Worm (Caenorhabditis elegans) whole organism, young adult: ENCODE measurements around the gene cyp-23A1.

ENCODE experiments used
- B0336.3 ChIP-seq: fragments of 200-800 bp; sonication (Bioruptor generic); IDR thresholded peaks from 2 replicates; pipeline ENCODE4 v1.3.6; 2022; ENCODE audit warnings: missing genetic modification characterization, missing compliant biosample characterization
- C06A6.2 ChIP-seq: fragments of 200-800 bp; sonication (Bioruptor generic); conservative IDR thresholded peaks from 2 replicates; pipeline ENCODE4 v1.3.6; 2022; ENCODE audit warnings: missing genetic modification characterization, missing compliant biosample characterization
- F33H1.4 ChIP-seq: fragments of 200-800 bp; sonication (Bioruptor generic); IDR thresholded peaks from 2 replicates; pipeline ENCODE4 v1.3.6; 2022; ENCODE audit warnings: missing genetic modification reagents, missing genetic modification characterization, missing compliant biosample characterization
- F49E8.2 ChIP-seq: sonication (generic microtip); optimal IDR thresholded peaks from 3 replicates; lab custom pipeline; 2017; ENCODE audit warnings: missing genetic modification characterization, mild to moderate bottlenecking, missing compliant biosample characterization, antibody characterized with exemption, moderate library complexity; ENCODE audit not compliant: insufficient read depth
- Y79H2A.3 ChIP-seq: fragments of 200-800 bp; sonication (Bioruptor generic); conservative IDR thresholded peaks from 2 replicates; pipeline ENCODE4 v1.3.6; 2022; ENCODE audit warnings: missing genetic modification reagents, missing genetic modification characterization, missing compliant biosample characterization
- akir-1 ChIP-seq: fragments of 200-800 bp; sonication (Bioruptor generic); optimal IDR thresholded peaks from 2 replicates; lab custom pipeline; 2018; ENCODE audit warnings: mild to moderate bottlenecking, missing genetic modification characterization, moderate library complexity, missing compliant biosample characterization
- ama-1 ChIP-seq, 3 experiments: fragments of 150-350 bp in 1 of 3; sonication (generic microtip) in 2 of 3; optimal IDR thresholded peaks; 2 replicates each; lab custom pipeline; 2014 to 2018; ENCODE audit warnings: missing biosample characterization in 2 of 3, missing genetic modification characterization in 2 of 3, missing genetic modification reagents in 2 of 3
- atf-7 ChIP-seq: sonication (generic microtip); optimal IDR thresholded peaks from 2 replicates; lab custom pipeline; 2017; ENCODE audit warnings: mild to moderate bottlenecking, missing genetic modification characterization, missing compliant biosample characterization
- ccch-3 ChIP-seq: fragments of 200-800 bp; sonication (Bioruptor generic); optimal IDR thresholded peaks from 2 replicates; lab custom pipeline; 2018; ENCODE audit warnings: mild to moderate bottlenecking, missing genetic modification characterization, missing compliant biosample characterization
- cebp-2 ChIP-seq: fragments of 200-800 bp; sonication (Bioruptor generic); IDR thresholded peaks from 2 replicates; pipeline ENCODE4 v1.3.6; 2022; ENCODE audit warnings: missing genetic modification characterization, missing compliant biosample characterization
- ceh-79 ChIP-seq: sonication (generic microtip); optimal IDR thresholded peaks from 2 replicates; lab custom pipeline; 2017; ENCODE audit warnings: mild to moderate bottlenecking, missing genetic modification characterization, missing compliant biosample characterization
- ceh-91 ChIP-seq: fragments of 200-800 bp; sonication (Bioruptor generic); IDR thresholded peaks from 2 replicates; pipeline ENCODE4 v1.3.6; 2022; ENCODE audit warnings: missing genetic modification reagents, missing genetic modification characterization, missing compliant biosample characterization
- die-1 ChIP-seq: sonication (generic microtip); optimal IDR thresholded peaks from 2 replicates; lab custom pipeline; 2016; ENCODE audit warnings: missing genotype, mild to moderate bottlenecking, missing genetic modification characterization, missing compliant biosample characterization
- dox-1 ChIP-seq: fragments of 200-800 bp; sonication (Bioruptor generic); IDR thresholded peaks from 2 replicates; pipeline ENCODE4 v1.3.6; 2022; ENCODE audit warnings: missing genetic modification reagents, missing genetic modification characterization, missing compliant biosample characterization
- dpl-1 ChIP-seq: fragments of 150-350 bp; optimal IDR thresholded peaks from 2 replicates; lab custom pipeline; 2014; ENCODE audit warnings: missing biosample characterization, missing genetic modification reagents, missing genetic modification characterization
- efl-1 ChIP-seq: fragments of 150-350 bp; optimal IDR thresholded peaks from 2 replicates; lab custom pipeline; 2014; ENCODE audit warnings: missing biosample characterization, missing genetic modification reagents, missing genetic modification characterization
- egrh-3 ChIP-seq: fragments of 200-800 bp; sonication (Bioruptor generic); IDR thresholded peaks from 2 replicates; pipeline ENCODE4 v1.3.6; 2022; ENCODE audit warnings: missing genetic modification reagents, missing genetic modification characterization, missing compliant biosample characterization
- ekl-4 ChIP-seq: fragments of 200-800 bp; sonication (Bioruptor generic); IDR thresholded peaks from 2 replicates; pipeline ENCODE4 v1.3.6; 2022; ENCODE audit warnings: missing genetic modification reagents, missing genetic modification characterization, missing compliant biosample characterization
- fkh-3 ChIP-seq: sonication (generic microtip); optimal IDR thresholded peaks from 2 replicates; lab custom pipeline; 2016; ENCODE audit warnings: mild to moderate bottlenecking, missing genetic modification characterization, missing compliant biosample characterization
- hlh-26 ChIP-seq: fragments of 200-800 bp; sonication (Bioruptor generic); conservative IDR thresholded peaks from 2 replicates; pipeline ENCODE4 v1.3.6; 2022; ENCODE audit warnings: missing genetic modification reagents, missing genetic modification characterization, missing compliant biosample characterization
- hmg-20 ChIP-seq: fragments of 200-800 bp; sonication (Bioruptor generic); IDR thresholded peaks from 2 replicates; pipeline ENCODE4 v1.3.6; 2022; ENCODE audit warnings: missing genetic modification reagents, missing genetic modification characterization, missing compliant biosample characterization
- hsf-1 ChIP-seq: fragments of 200-800 bp; sonication (Bioruptor generic); IDR thresholded peaks from 2 replicates; pipeline ENCODE4 v1.3.6; 2022; ENCODE audit warnings: missing genetic modification reagents, missing genetic modification characterization, missing compliant biosample characterization
- lag-1 ChIP-seq: fragments of 200-800 bp; sonication (Bioruptor generic); IDR thresholded peaks from 2 replicates; pipeline ENCODE4 v1.3.6; 2022; ENCODE audit warnings: missing genetic modification reagents, missing genetic modification characterization, missing compliant biosample characterization
- let-607 ChIP-seq, 2 experiments: fragments of 200-800 bp in 1 of 2; sonication (Bioruptor generic) in 1 of 2; sonication (generic microtip) in 1 of 2; optimal IDR thresholded peaks; 2 replicates each; lab custom pipeline; 2016 to 2018; ENCODE audit warnings: mild to moderate bottlenecking in 2 of 2, missing compliant biosample characterization in 2 of 2, missing genetic modification characterization in 2 of 2, moderate library complexity in 2 of 2, missing genotype in 1 of 2
- lin-26 ChIP-seq: fragments of 200-800 bp; sonication (Bioruptor generic); IDR thresholded peaks from 2 replicates; pipeline ENCODE4 v1.3.6; 2022; ENCODE audit warnings: missing genetic modification reagents, missing genetic modification characterization, missing compliant biosample characterization
- lin-40 ChIP-seq: sonication (generic microtip); optimal IDR thresholded peaks from 2 replicates; lab custom pipeline; 2016; ENCODE audit warnings: missing genetic modification characterization, mild to moderate bottlenecking, missing compliant biosample characterization, missing genotype, missing genetic modification reagents
- lsl-1 ChIP-seq: fragments of 200-800 bp; sonication (Bioruptor generic); optimal IDR thresholded peaks from 2 replicates; lab custom pipeline; 2018; ENCODE audit warnings: mild to moderate bottlenecking, missing genetic modification characterization, moderate library complexity, missing compliant biosample characterization
- lsy-27 ChIP-seq: sonication (generic microtip); optimal IDR thresholded peaks from 2 replicates; lab custom pipeline; 2017; ENCODE audit warnings: missing genetic modification characterization, mild to moderate bottlenecking, missing compliant biosample characterization, antibody characterized with exemption, missing genotype, borderline replicate concordance; ENCODE audit not compliant: insufficient read depth
- madf-6 ChIP-seq: fragments of 200-800 bp; sonication (Bioruptor generic); IDR thresholded peaks from 2 replicates; pipeline ENCODE4 v1.3.6; 2022; ENCODE audit warnings: missing genetic modification reagents, missing genetic modification characterization, missing compliant biosample characterization
- madf-8 ChIP-seq: fragments of 200-800 bp; sonication (Bioruptor generic); conservative IDR thresholded peaks from 2 replicates; pipeline ENCODE4 v1.3.6; 2022; ENCODE audit warnings: missing genetic modification reagents, missing genetic modification characterization, missing compliant biosample characterization
- mcd-1 ChIP-seq: fragments of 200-800 bp; sonication (Bioruptor generic); IDR thresholded peaks from 2 replicates; pipeline ENCODE4 v1.3.6; 2022; ENCODE audit warnings: missing genetic modification reagents, missing genetic modification characterization, missing compliant biosample characterization
- mxl-1 ChIP-seq: sonication (generic microtip); optimal IDR thresholded peaks from 2 replicates; lab custom pipeline; 2016; ENCODE audit warnings: missing genetic modification characterization, missing compliant biosample characterization
- nfyb-1 ChIP-seq: fragments of 200-800 bp; sonication (Bioruptor generic); IDR thresholded peaks from 2 replicates; pipeline ENCODE4 v1.3.6; 2022; ENCODE audit warnings: missing genetic modification reagents, missing genetic modification characterization, missing compliant biosample characterization
- nhr-120 ChIP-seq: fragments of 200-800 bp; sonication (Bioruptor generic); IDR thresholded peaks from 2 replicates; pipeline ENCODE4 v1.3.6; 2022; ENCODE audit warnings: missing genetic modification characterization, missing compliant biosample characterization
- rpc-1 ChIP-seq, 2 experiments: fragments of 150-350 bp in 1 of 2; sonication (generic microtip) in 1 of 2; optimal IDR thresholded peaks; 2 replicates each; lab custom pipeline; 2014 to 2018; ENCODE audit warnings: missing biosample characterization in 1 of 2, missing genetic modification characterization in 1 of 2, missing genetic modification reagents in 1 of 2, missing genotype in 1 of 2
- snpc-1.3 ChIP-seq: sonication (generic microtip); optimal IDR thresholded peaks from 2 replicates; lab custom pipeline; 2017; ENCODE audit warnings: missing genetic modification characterization, mild to moderate bottlenecking, missing compliant biosample characterization, antibody characterized with exemption, moderate library complexity, missing genotype, missing genetic modification reagents; ENCODE audit not compliant: insufficient read depth
- snpc-3.4 ChIP-seq: sonication (generic microtip); optimal IDR thresholded peaks from 2 replicates; lab custom pipeline; 2017; ENCODE audit warnings: missing genetic modification characterization, mild to moderate bottlenecking, missing compliant biosample characterization, antibody characterized with exemption, moderate library complexity, missing genotype, missing genetic modification reagents
- tbp1 ChIP-seq: fragments of 200-800 bp; sonication (Bioruptor generic); optimal IDR thresholded peaks from 2 replicates; lab custom pipeline; 2018; ENCODE audit warnings: mild to moderate bottlenecking, missing genetic modification characterization, missing compliant biosample characterization
- tbx-9 ChIP-seq: sonication (generic microtip); optimal IDR thresholded peaks from 2 replicates; lab custom pipeline; 2016; ENCODE audit warnings: borderline replicate concordance, missing genetic modification characterization, inconsistent platforms, missing compliant biosample characterization
- tlf-1 ChIP-seq: fragments of 200-800 bp; sonication (Bioruptor generic); optimal IDR thresholded peaks from 2 replicates; lab custom pipeline; 2018; ENCODE audit warnings: mild to moderate bottlenecking, missing genetic modification characterization, missing compliant biosample characterization
- unc-62 ChIP-seq: fragments of 150-350 bp; optimal IDR thresholded peaks from 2 replicates; lab custom pipeline; 2014; ENCODE audit warnings: missing biosample characterization, missing genetic modification reagents, missing genetic modification characterization
- ztf-22 ChIP-seq: fragments of 200-800 bp; sonication (Bioruptor generic); optimal IDR thresholded peaks from 2 replicates; lab custom pipeline; 2018; ENCODE audit warnings: mild to moderate bottlenecking, missing genetic modification characterization, moderate library complexity, missing compliant biosample characterization
- ztf-26 ChIP-seq: sonication (generic microtip); optimal IDR thresholded peaks from 2 replicates; lab custom pipeline; 2017; ENCODE audit warnings: missing genetic modification characterization, missing compliant biosample characterization

cyp-23A1 gene

ce11 chrII:4470972-4471645, 40.9 kb upstream of the cyp-23A1 start, which contains the start of gene W06B4.1 (continued):
- TF ChIP-seq efl-1 (GFP tag; lab: Kevin White, UChicago) (peak; percentile 94), B0336.3 (GFP tag; lab: Robert Waterston, UW) (peak; percentile 25; the same call in 1 of the 2 replicates), rpc-1 (optimal IDR thresholded peaks at IDR 0.05; lab: Kevin White, UChicago) (no peak), rpc-1 (tag; optimal IDR thresholded peaks at IDR 0.05; lab: Kevin White, UChicago) (no peak), F33H1.4 (GFP tag; lab: Robert Waterston, UW) (peak; percentile 76), lsy-27 (tag; lab: Kevin White, UChicago) (no peak), lin-40 (tag; lab: Kevin White, UChicago) (no peak), tbp1 (GFP tag; lab: Kevin White, UChicago) (peak; percentile 24), dpl-1 (GFP tag; lab: Kevin White, UChicago) (peak; percentile 87), C06A6.2 (GFP tag; lab: Robert Waterston, UW) (no peak), unc-62 (GFP tag; lab: Kevin White, UChicago) (no peak), tbx-9 (no peak), ztf-26 (no peak), dox-1 (GFP tag; lab: Robert Waterston, UW) (peak; percentile 74), lsl-1 (peak; percentile 86), ztf-22 (GFP tag; lab: Kevin White, UChicago) (no peak), F49E8.2 (peak; percentile 64), tlf-1 (GFP tag; lab: Kevin White, UChicago) (peak; percentile 85), hsf-1 (GFP tag; lab: Robert Waterston, UW) (peak; percentile 70), madf-8 (GFP tag; lab: Robert Waterston, UW) (peak; percentile 93), lin-26 (GFP tag; lab: Robert Waterston, UW) (no peak), lag-1 (GFP tag; lab: Robert Waterston, UW) (no peak), madf-6 (GFP tag; lab: Robert Waterston, UW) (peak; percentile 95)

- TF ChIP-seq nhr-120 (GFP tag; lab: Robert Waterston, UW) (no peak), tbp1 (GFP tag; lab: Kevin White, UChicago) (no peak), ekl-4 (GFP tag; lab: Robert Waterston, UW) (no peak), lin-40 (tag; lab: Kevin White, UChicago) (no peak), efl-1 (GFP tag; lab: Kevin White, UChicago) (peak; percentile 10), lsl-1 (peak; percentile 97), mcd-1 (GFP tag; lab: Robert Waterston, UW) (no peak), Y79H2A.3 (GFP tag; lab: Robert Waterston, UW) (no peak), hsf-1 (GFP tag; lab: Robert Waterston, UW) (no peak), mxl-1 (tag; lab: Kevin White, UChicago) (no peak), cebp-2 (GFP tag; lab: Robert Waterston, UW) (no peak), ama-1 (optimal IDR thresholded peaks at IDR 0.05; lab: Kevin White, UChicago) (no peak), ama-1 (GFP tag; optimal IDR thresholded peaks at IDR 0.05; lab: Kevin White, UChicago) (no peak), snpc-3.4 (tag; lab: Kevin White, UChicago) (no peak), F33H1.4 (GFP tag; lab: Robert Waterston, UW) (peak; percentile 67), ztf-26 (no peak), hlh-26 (GFP tag; lab: Robert Waterston, UW) (no peak), hmg-20 (no peak), egrh-3 (GFP tag; lab: Robert Waterston, UW) (no peak), let-607 (tag; optimal IDR thresholded peaks at IDR 0.05; lab: Kevin White, UChicago) (no peak), die-1 (tag; lab: Kevin White, UChicago) (no peak), ccch-3 (GFP tag; lab: Kevin White, UChicago) (no peak), ceh-79 (tag; lab: Kevin White, UChicago) (no peak), ceh-91 (GFP tag; lab: Robert Waterston, UW) (no peak), akir-1 (GFP tag; lab: Kevin White, UChicago) (no peak), fkh-3 (tag; lab: Kevin White, UChicago) (no peak), nfyb-1 (GFP tag; lab: Robert Waterston, UW) (no peak), madf-6 (GFP tag; lab: Robert Waterston, UW) (peak; percentile 89), madf-8 (GFP tag; lab: Robert Waterston, UW) (peak; percentile 75), C06A6.2 (GFP tag; lab: Robert Waterston, UW) (no peak), atf-7 (no peak), snpc-1.3 (tag; lab: Kevin White, UChicago) (no peak)
These were observed 37.9 kb upstream of the cyp-23A1 start for ce11 chrII:4474005-4474655.
